Worm (Caenorhabditis elegans): ENCODE data around the gene hch-1.
A peak's percentile ranks its signal among the peaks of the same experiment; 100 is the strongest.

hch-1 gene

DNA sequence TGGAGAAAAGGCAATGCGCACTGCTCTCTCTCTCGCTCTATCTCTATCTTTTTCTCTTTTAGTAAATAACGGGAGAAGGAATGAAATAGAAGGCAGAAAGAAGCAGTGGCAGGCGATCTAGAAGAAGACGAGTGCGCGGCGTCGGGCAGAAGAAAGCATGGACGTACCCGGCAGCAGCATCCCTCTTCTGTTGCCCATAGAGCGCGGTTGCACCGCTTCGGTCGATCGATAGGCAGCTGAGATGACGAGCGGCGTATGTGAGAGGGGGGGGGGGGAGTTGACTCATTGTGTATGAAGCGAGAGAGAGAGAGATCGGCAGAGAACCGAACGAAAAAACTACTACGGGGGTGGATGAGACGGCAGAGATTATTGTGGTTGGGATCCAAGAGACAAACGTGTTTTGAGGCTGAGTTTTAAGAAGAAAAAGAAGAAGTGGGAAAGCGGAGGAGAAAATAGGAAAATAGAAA is 8.4 kb upstream of the hch-1 start (continued):
- TF ChIP-seq sem-2 (GFP tag; optimal IDR thresholded peaks at IDR 0.05) = peak; percentile 32
- TF ChIP-seq mls-2 (tag; optimal IDR thresholded peaks at IDR 0.05) = peak; percentile 84
- TF ChIP-seq drap-1 (GFP tag; optimal IDR thresholded peaks at IDR 0.05) = peak; percentile 62

ce11 chrX:14706698-14707285 is 7.0 kb upstream of the hch-1 start, which contains the start of gene tmem-184:
tmem-184 (minus strand) TSS chrX:14706861.
- no peak for TF ChIP-seq nhr-76 (tag; optimal IDR thresholded peaks at IDR 0.05)
- TF ChIP-seq ham-2 (GFP tag; optimal IDR thresholded peaks at IDR 0.05) = no peak
- no peak for TF ChIP-seq hlh-1 (tag; optimal IDR thresholded peaks at IDR 0.05)
- no peak for TF ChIP-seq bed-3 (GFP tag; optimal IDR thresholded peaks at IDR 0.05)
- no peak for TF ChIP-seq ztf-11 (tag; optimal IDR thresholded peaks at IDR 0.05)
- no peak for TF ChIP-seq tbx-8 (GFP tag; optimal IDR thresholded peaks at IDR 0.05)
- no peak for TF ChIP-seq mep-1 (tag; optimal IDR thresholded peaks at IDR 0.05)
- no peak for TF ChIP-seq mls-2 (tag; optimal IDR thresholded peaks at IDR 0.05)
- no peak for TF ChIP-seq ceh-39 (tag; optimal IDR thresholded peaks at IDR 0.05)
- peak; percentile 33 for TF ChIP-seq ces-1 (GFP tag; optimal IDR thresholded peaks at IDR 0.05)
- TF ChIP-seq snpc-4 (tag; optimal IDR thresholded peaks at IDR 0.05) = no peak
- peak; percentile 33 for TF ChIP-seq unc-62 (GFP tag; optimal IDR thresholded peaks at IDR 0.05)
- TF ChIP-seq flh-1 (GFP tag; optimal IDR thresholded peaks at IDR 0.05) = no peak

- TF ChIP-seq sptf-1 (tag; optimal IDR thresholded peaks at IDR 0.05) (no peak), nhr-2 (tag; optimal IDR thresholded peaks at IDR 0.05) (no peak), tbx-8 (GFP tag; optimal IDR thresholded peaks at IDR 0.05) (no peak), drap-1 (GFP tag; optimal IDR thresholded peaks at IDR 0.05) (no peak), ces-1 (GFP tag; optimal IDR thresholded peaks at IDR 0.05) (no peak), unc-120 (tag; optimal IDR thresholded peaks at IDR 0.05; ENCODE audit: poor library complexity, severe bottlenecking) (no peak), blmp-1 (tag; optimal IDR thresholded peaks at IDR 0.05) (no peak), nhr-237 (tag; optimal IDR thresholded peaks at IDR 0.05) (no peak), flh-1 (GFP tag; optimal IDR thresholded peaks at IDR 0.05) (no peak), elt-1 (tag; optimal IDR thresholded peaks at IDR 0.05; ENCODE audit: borderline replicate concordance, insufficient read depth) (no peak), sem-2 (GFP tag; optimal IDR thresholded peaks at IDR 0.05) (no peak), lsy-2 (tag; optimal IDR thresholded peaks at IDR 0.05) (no peak), ceh-83 (GFP tag; optimal IDR thresholded peaks at IDR 0.05) (no peak), cnd-1 (tag; optimal IDR thresholded peaks at IDR 0.05) (no peak), ceh-43 (GFP tag; optimal IDR thresholded peaks at IDR 0.05) (no peak), hlh-1 (tag; optimal IDR thresholded peaks at IDR 0.05) (no peak)
These were observed 5.2 kb upstream of the hch-1 start for ce11 chrX:14704933-14705332.

- TF ChIP-seq nhr-2 (tag; optimal IDR thresholded peaks at IDR 0.05) (peak; percentile 39), elt-3 (tag; optimal IDR thresholded peaks at IDR 0.05) (no peak), nhr-237 (tag; optimal IDR thresholded peaks at IDR 0.05) (no peak), zip-8 (tag; optimal IDR thresholded peaks at IDR 0.05) (no peak), lin-13 (tag; optimal IDR thresholded peaks at IDR 0.05) (no peak)
These were observed 1.7 kb upstream of the hch-1 start, which contains the start of gene F40E10.5 for ce11 chrX:14701490-14701889. F40E10.5 (plus strand) TSS chrX:14701790.

DNA sequence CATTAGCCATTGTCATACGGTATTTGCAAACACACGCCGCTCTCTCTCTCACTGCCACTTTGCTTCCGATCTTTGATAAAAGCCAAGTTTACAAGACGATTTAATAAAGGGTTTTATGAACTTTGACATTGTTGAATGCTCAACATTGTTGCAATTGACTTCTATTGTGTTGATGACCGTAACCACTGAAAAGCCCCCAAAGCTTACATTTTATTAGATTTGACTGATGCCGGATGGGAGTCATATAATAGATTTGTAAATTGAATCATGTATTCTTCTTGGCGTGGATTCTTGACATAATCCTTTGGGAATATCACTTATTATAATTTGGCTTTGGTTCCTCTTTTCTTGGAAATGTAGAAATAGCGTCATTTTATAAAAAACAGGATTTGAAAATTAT is 3.9 kb downstream of the hch-1 start:
- TF ChIP-seq sem-2 (GFP tag; optimal IDR thresholded peaks at IDR 0.05) (no peak), ces-1 (GFP tag; optimal IDR thresholded peaks at IDR 0.05) (peak; percentile 94)

DNA sequence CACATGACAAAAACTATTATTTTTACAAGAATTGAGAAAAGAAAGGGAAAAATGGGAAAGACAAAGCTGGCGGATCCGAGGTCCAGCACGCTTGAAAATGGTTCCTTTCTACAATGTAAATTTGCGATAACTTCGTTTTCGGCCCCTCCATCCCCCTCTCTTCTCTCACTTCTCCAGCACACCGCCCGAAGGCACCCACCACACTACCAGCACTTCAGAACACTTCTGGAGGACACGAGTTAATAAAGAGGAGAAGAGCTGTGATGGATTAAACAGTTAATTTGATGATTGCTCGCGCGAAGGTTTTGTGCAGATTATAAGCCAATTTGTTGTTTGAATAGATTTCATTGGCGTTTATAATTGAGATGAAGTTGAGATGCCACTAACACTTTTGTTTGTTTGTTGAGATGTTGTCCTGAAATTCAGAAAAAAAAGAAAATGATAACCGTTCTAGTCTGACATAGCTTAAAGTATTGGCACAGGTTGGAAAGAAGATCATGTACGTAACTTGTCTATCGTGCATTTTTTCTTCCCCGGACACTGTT is 5.1 kb downstream of the hch-1 start:
- TF ChIP-seq ces-1 (GFP tag; optimal IDR thresholded peaks at IDR 0.05) (peak; percentile 97), pha-4 (tag; optimal IDR thresholded peaks at IDR 0.05) (no peak), ham-2 (GFP tag; optimal IDR thresholded peaks at IDR 0.05) (no peak), snpc-4 (tag; optimal IDR thresholded peaks at IDR 0.05) (no peak)

All from whole organism, mixed stage, embryonic.